Worm (Caenorhabditis elegans) whole organism, midembryonic: ENCODE data around the gene str-138.

Source experiments
- cog-1 ChIP-seq: sonication (generic microtip); optimal IDR thresholded peaks from 2 replicates; lab custom pipeline; 2016; ENCODE audit warnings: missing genetic modification characterization, missing compliant biosample characterization
- flt-1 ChIP-seq: fragments of 200-800 bp; sonication (Bioruptor generic); IDR thresholded peaks from 2 replicates; pipeline ENCODE4 v1.3.6; 2022; ENCODE audit warnings: missing genetic modification characterization, missing compliant biosample characterization
- klf-2 ChIP-seq: fragments of 200-800 bp; sonication (Bioruptor generic); conservative IDR thresholded peaks from 2 replicates; pipeline ENCODE4 v1.3.6; 2022; ENCODE audit warnings: missing genetic modification reagents, missing genetic modification characterization, missing compliant biosample characterization
- tab-1 ChIP-seq: fragments of 200-800 bp; sonication (Bioruptor generic); IDR thresholded peaks from 2 replicates; pipeline ENCODE4 v1.3.6; 2022; ENCODE audit warnings: missing genetic modification characterization, missing compliant biosample characterization
- ztf-23 ChIP-seq: fragments of 200-800 bp; sonication (Bioruptor generic); IDR thresholded peaks from 2 replicates; pipeline ENCODE4 v1.3.6; 2022; ENCODE audit warnings: missing genetic modification reagents, missing genetic modification characterization, missing compliant biosample characterization

DNA sequence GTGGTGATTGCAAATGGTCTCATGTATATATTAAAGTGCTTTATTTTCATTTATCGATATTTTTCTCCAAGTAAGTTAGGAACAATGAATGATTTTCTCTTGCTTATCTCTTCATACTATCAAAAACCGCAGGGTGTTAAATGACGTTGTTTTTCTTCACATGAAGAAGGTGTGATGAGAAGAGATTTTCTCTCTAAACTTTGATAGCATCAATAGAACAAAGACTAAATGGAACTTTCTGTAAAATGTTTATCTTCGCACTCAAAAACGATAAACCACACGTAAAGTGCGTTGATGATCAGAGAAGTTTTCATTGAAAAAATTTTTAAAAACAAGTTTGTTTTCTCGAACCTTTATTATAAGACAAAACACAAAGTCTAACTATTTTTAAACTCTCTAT lies 21.4 kb downstream of the str-138 start:
- TF ChIP-seq tab-1 (GFP tag; lab: Robert Waterston, UW) (no peak), flt-1 (GFP tag; lab: Robert Waterston, UW) (no peak), ztf-23 (no peak), klf-2 (GFP tag; lab: Robert Waterston, UW) (no peak), cog-1 (tag; lab: Kevin White, UChicago) (no peak)
